Worm (Caenorhabditis elegans): ENCODE data around the gene R102.1.

The R102.1 gene

DNA sequence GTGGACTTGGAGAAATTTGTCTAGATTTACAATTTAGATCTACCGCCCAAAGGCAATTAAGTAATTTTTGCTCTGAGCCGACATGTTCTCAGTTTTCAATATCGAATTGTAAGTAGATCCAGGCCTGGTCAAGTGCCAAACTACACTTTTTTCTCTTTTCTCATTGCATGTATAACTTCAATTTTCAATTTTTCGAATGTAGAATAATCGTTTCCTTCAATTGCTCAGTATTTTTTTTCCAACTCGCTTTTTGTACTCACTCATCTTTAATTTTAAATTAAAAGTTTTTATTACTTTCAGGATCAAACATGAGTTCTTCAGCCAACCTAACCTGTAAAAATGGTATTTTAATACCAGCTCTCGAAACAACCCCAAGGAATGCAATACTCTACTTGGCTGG is 30.5 kb downstream of the R102.1 start, which contains the start of gene ncx-3:
Gene ncx-3, plus strand, starts transcription at position 301 of the 400 bp plus-strand sequence.
- TF ChIP-seq unc-62 (GFP tag; optimal IDR thresholded peaks at IDR 0.05 in 1 of 2): peak in 1 of 2 experiments; percentile 74
- no peak for TF ChIP-seq unc-62 (tag; optimal IDR thresholded peaks at IDR 0.05)
- no peak for TF ChIP-seq lin-1 (GFP tag; IDR thresholded peaks at IDR 0.05)
- no peak for TF ChIP-seq zfp-3 (GFP tag; conservative IDR thresholded peaks at IDR 0.05)
- TF ChIP-seq lin-38 (GFP tag; IDR thresholded peaks at IDR 0.05): no peak
- no peak for TF ChIP-seq lim-7 (GFP tag; IDR thresholded peaks at IDR 0.05)
- no peak for TF ChIP-seq nhr-111 (GFP tag; optimal IDR thresholded peaks at IDR 0.05)

DNA sequence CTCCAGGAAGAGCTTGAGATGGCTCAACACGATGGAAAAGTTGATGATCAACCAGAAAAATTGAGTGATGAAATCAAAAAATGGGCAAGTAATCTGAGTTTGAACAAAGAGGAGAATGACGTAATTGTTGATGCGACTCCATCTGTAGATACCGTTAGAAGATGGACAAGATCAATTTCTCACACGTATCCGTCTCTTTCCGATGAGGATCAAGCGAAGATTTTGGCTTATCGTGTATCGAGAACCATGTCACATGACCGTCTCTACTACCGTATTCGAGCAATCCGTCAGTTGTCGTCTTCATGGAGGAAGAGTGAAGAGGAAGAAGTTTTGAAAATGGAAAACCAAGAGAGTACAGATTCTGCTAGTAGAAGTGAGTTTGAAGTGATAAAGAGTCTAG is 32.2 kb downstream of the R102.1 start:
- TF ChIP-seq zag-1 (tag; optimal IDR thresholded peaks at IDR 0.05) (no peak), ceh-28 (tag; optimal IDR thresholded peaks at IDR 0.05) (no peak), dpl-1 (GFP tag; optimal IDR thresholded peaks at IDR 0.05) (no peak), nhr-11 (tag; optimal IDR thresholded peaks at IDR 0.05) (no peak), snpc-4 (tag; optimal IDR thresholded peaks at IDR 0.05) (no peak), sdz-12 (GFP tag; optimal IDR thresholded peaks at IDR 0.05) (no peak), nhr-10 (tag; optimal IDR thresholded peaks at IDR 0.05) (no peak), dmd-9 (GFP tag; IDR thresholded peaks at IDR 0.05) (no peak), ztf-11 (tag; optimal IDR thresholded peaks at IDR 0.05) (no peak), zfp-3 (GFP tag; conservative IDR thresholded peaks at IDR 0.05) (no peak), gei-8 (GFP tag; optimal IDR thresholded peaks at IDR 0.05) (no peak), php-3 (GFP tag; IDR thresholded peaks at IDR 0.05) (no peak), F37D6.2 (tag; optimal IDR thresholded peaks at IDR 0.05) (no peak), nhr-77 (tag; optimal IDR thresholded peaks at IDR 0.05) (no peak), mdl-1 (tag; optimal IDR thresholded peaks at IDR 0.05) (no peak)

DNA sequence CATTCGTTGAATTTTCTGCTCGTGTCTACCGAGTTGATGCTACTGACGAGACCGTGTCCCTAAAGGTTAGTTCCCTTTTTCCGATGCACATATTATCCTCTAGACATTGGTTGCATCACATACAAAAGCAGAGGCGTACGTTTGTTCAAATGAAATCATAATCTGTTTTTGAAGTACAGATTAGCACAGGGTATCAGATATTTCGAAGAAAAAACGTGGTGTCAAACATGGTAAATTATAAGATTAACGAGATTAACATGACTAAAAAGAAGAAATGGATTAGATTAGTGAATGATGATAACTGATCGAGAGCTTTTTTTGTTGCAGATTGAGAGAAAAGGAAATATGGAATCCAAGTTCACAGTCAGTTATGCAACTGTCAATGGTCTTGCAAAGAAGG is 33.0 kb downstream of the R102.1 start:
- no peak for TF ChIP-seq hmg-1.1 (GFP tag; IDR thresholded peaks at IDR 0.05)
- no peak for TF ChIP-seq mes-2 (tag; optimal IDR thresholded peaks at IDR 0.05; ENCODE audit: poor library complexity, severe bottlenecking)
- TF ChIP-seq nhr-48 (tag; optimal IDR thresholded peaks at IDR 0.05): no peak
- no peak for TF ChIP-seq pqm-1 (tag; optimal IDR thresholded peaks at IDR 0.05)
- no peak for TF ChIP-seq ZK337.2 (GFP tag; IDR thresholded peaks at IDR 0.05)
- TF ChIP-seq unc-130 (GFP tag; optimal IDR thresholded peaks at IDR 0.05): no peak
- no peak for TF ChIP-seq ztf-11 (tag; optimal IDR thresholded peaks at IDR 0.05)
- no peak for TF ChIP-seq nhr-41 (GFP tag; IDR thresholded peaks at IDR 0.05)
- no peak for TF ChIP-seq tag-97 (GFP tag; IDR thresholded peaks at IDR 0.05)
- no peak for TF ChIP-seq nhr-28 (tag; optimal IDR thresholded peaks at IDR 0.05)
- TF ChIP-seq lin-29 (GFP tag; IDR thresholded peaks at IDR 0.05): no peak
- TF ChIP-seq daf-12 (tag; optimal IDR thresholded peaks at IDR 0.05): no peak
- TF ChIP-seq Y105C5A.15 (GFP tag; IDR thresholded peaks at IDR 0.05): no peak

DNA sequence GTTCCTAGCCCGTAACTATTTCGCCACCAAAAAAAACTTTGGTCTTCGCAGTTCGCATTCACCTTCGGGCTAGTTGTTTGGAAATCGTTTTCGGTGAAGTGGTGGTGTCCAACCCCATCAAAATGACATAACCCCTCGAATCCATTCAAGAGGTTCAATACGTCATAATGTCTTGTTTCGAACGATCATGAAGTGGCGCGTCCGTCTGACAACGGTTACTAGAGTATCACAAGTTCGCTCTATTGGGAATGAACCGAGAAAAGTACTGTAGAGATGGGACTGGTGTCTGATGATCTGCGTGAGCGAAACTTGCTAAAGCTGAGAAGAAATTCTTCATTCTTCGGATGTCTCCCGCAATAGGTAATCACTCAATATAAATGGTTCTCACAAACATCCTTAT is 41.9 kb downstream of the R102.1 start, which contains the start of gene ZC168.2:
Gene ZC168.2, plus strand, starts transcription at position 301 of the 400 bp plus-strand sequence.
- no peak for TF ChIP-seq hlh-11 (tag; optimal IDR thresholded peaks at IDR 0.05)
- peak in 1 of 2 experiments; percentile 79 for TF ChIP-seq unc-62 (GFP tag; optimal IDR thresholded peaks at IDR 0.05 in 1 of 2)
- no peak for TF ChIP-seq unc-62 (tag; optimal IDR thresholded peaks at IDR 0.05)

All from whole organism, L4 larva.